Worm (Caenorhabditis elegans) whole organism, L2 larva: Measurements from ENCODE around the gene rsp-4.
A peak's percentile ranks its signal among the peaks of the same experiment; 100 is the strongest.

ENCODE experiments used
- C34F6.9 ChIP-seq: fragments of 150-350 bp; optimal IDR thresholded peaks from 2 replicates; lab custom pipeline; 2014; ENCODE audit warnings: missing biosample characterization, missing genetic modification characterization
- F13H6.1 ChIP-seq: sonication (generic microtip); optimal IDR thresholded peaks from 2 replicates; lab custom pipeline; 2016; ENCODE audit warnings: missing genetic modification characterization, missing compliant biosample characterization
- R02D3.7 ChIP-seq: fragments of 150-350 bp; optimal IDR thresholded peaks from 2 replicates; lab custom pipeline; 2014; ENCODE audit warnings: missing biosample characterization, missing genetic modification characterization
- Y55F3AM.14 ChIP-seq: fragments of 200-800 bp; sonication (Bioruptor generic); optimal IDR thresholded peaks from 2 replicates; lab custom pipeline; 2018; ENCODE audit warnings: mild to moderate bottlenecking, missing genetic modification characterization, missing compliant biosample characterization
- ZK546.5 ChIP-seq: sonication (generic microtip); optimal IDR thresholded peaks from 2 replicates; lab custom pipeline; 2017; ENCODE audit warnings: missing biosample characterization, missing genetic modification characterization
- alr-1 ChIP-seq: fragments of 150-350 bp; optimal IDR thresholded peaks from 2 replicates; lab custom pipeline; 2014; ENCODE audit warnings: missing biosample characterization, missing genetic modification characterization
- aly-2 ChIP-seq: fragments of 150-350 bp; optimal IDR thresholded peaks from 2 replicates; lab custom pipeline; 2014; ENCODE audit warnings: missing biosample characterization, missing genetic modification characterization
- ama-1 ChIP-seq: fragments of 150-350 bp; optimal IDR thresholded peaks from 2 replicates; lab custom pipeline; 2018; ENCODE audit warnings: inconsistent platforms
- blmp-1 ChIP-seq: sonication (generic microtip); optimal IDR thresholded peaks from 2 replicates; lab custom pipeline; 2017; ENCODE audit warnings: missing genetic modification characterization, mild to moderate bottlenecking, missing compliant biosample characterization, antibody characterized with exemption, moderate library complexity; ENCODE audit not compliant: insufficient read depth
- ceh-16 ChIP-seq: fragments of 150-350 bp; optimal IDR thresholded peaks from 2 replicates; lab custom pipeline; 2014; ENCODE audit warnings: missing biosample characterization, missing genetic modification characterization
- ceh-82 ChIP-seq: fragments of 150-350 bp; optimal IDR thresholded peaks from 2 replicates; lab custom pipeline; 2014; ENCODE audit warnings: missing biosample characterization, missing genetic modification characterization
- crh-2 ChIP-seq: sonication (generic microtip); optimal IDR thresholded peaks from 2 replicates; lab custom pipeline; 2017; ENCODE audit warnings: missing biosample characterization, missing genetic modification characterization
- dmd-4 ChIP-seq: sonication (generic microtip); optimal IDR thresholded peaks from 2 replicates; lab custom pipeline; 2017; ENCODE audit warnings: missing biosample characterization, missing genetic modification characterization
- egl-27 ChIP-seq: sonication (generic microtip); optimal IDR thresholded peaks from 3 replicates; lab custom pipeline; 2017; ENCODE audit warnings: missing biosample characterization, missing genetic modification reagents, missing genetic modification characterization
- elt-1 ChIP-seq: fragments of 150-350 bp; optimal IDR thresholded peaks from 2 replicates; lab custom pipeline; 2014; ENCODE audit warnings: missing biosample characterization, missing genetic modification characterization
- elt-3 ChIP-seq: sonication (generic microtip); optimal IDR thresholded peaks from 2 replicates; lab custom pipeline; 2017; ENCODE audit warnings: missing biosample characterization, missing genetic modification characterization
- fos-1 ChIP-seq: fragments of 150-350 bp; optimal IDR thresholded peaks from 2 replicates; lab custom pipeline; 2014; ENCODE audit warnings: missing biosample characterization, missing genetic modification characterization
- gmeb-1 ChIP-seq: fragments of 150-350 bp; optimal IDR thresholded peaks from 2 replicates; lab custom pipeline; 2014; ENCODE audit warnings: missing biosample characterization, missing genetic modification characterization
- lin-11 ChIP-seq: fragments of 150-350 bp; sonication (generic microtip); optimal IDR thresholded peaks from 2 replicates; lab custom pipeline; 2014; ENCODE audit warnings: missing biosample characterization, missing genetic modification characterization, inconsistent platforms, mixed read lengths
- lin-13 ChIP-seq: fragments of 150-350 bp; optimal IDR thresholded peaks from 2 replicates; lab custom pipeline; 2014; ENCODE audit warnings: missing biosample characterization, missing genetic modification reagents, missing genetic modification characterization
- lsy-2 ChIP-seq, 2 experiments: fragments of 150-350 bp in 1 of 2; sonication (generic microtip) in 1 of 2; optimal IDR thresholded peaks; 2 replicates each; lab custom pipeline; 2014 to 2017; ENCODE audit warnings: missing biosample characterization in 2 of 2, missing genetic modification characterization in 2 of 2
- mab-5 ChIP-seq: fragments of 150-350 bp; optimal IDR thresholded peaks from 2 replicates; lab custom pipeline; 2014; ENCODE audit warnings: missing biosample characterization, missing genetic modification characterization
- mbf-1 ChIP-seq: sonication (generic microtip); optimal IDR thresholded peaks from 2 replicates; lab custom pipeline; 2017; ENCODE audit warnings: missing biosample characterization, missing genetic modification characterization
- mdl-1 ChIP-seq, 2 experiments: fragments of 150-350 bp in 1 of 2; sonication (generic microtip) in 1 of 2; optimal IDR thresholded peaks; 2 replicates each; lab custom pipeline; 2017; ENCODE audit warnings: missing biosample characterization in 2 of 2, missing genetic modification characterization in 2 of 2
- nhr-10 ChIP-seq: sonication (generic microtip); optimal IDR thresholded peaks from 2 replicates; lab custom pipeline; 2017; ENCODE audit warnings: missing biosample characterization, missing genetic modification characterization
- nhr-11 ChIP-seq: fragments of 150-350 bp; optimal IDR thresholded peaks from 2 replicates; lab custom pipeline; 2014; ENCODE audit warnings: missing biosample characterization, missing genetic modification characterization
- nhr-12 ChIP-seq: fragments of 150-350 bp; optimal IDR thresholded peaks from 2 replicates; lab custom pipeline; 2014; ENCODE audit warnings: missing biosample characterization, missing genetic modification characterization
- nhr-129 ChIP-seq: fragments of 150-350 bp; optimal IDR thresholded peaks from 2 replicates; lab custom pipeline; 2014; ENCODE audit warnings: missing biosample characterization, missing genetic modification characterization
- nhr-21 ChIP-seq: fragments of 150-350 bp; optimal IDR thresholded peaks from 2 replicates; lab custom pipeline; 2014; ENCODE audit warnings: missing biosample characterization, missing genetic modification characterization
- nhr-23 ChIP-seq: fragments of 150-350 bp; optimal IDR thresholded peaks from 2 replicates; lab custom pipeline; 2014; ENCODE audit warnings: missing biosample characterization, missing genetic modification reagents, missing genetic modification characterization
- nhr-237 ChIP-seq: fragments of 150-350 bp; optimal IDR thresholded peaks from 2 replicates; lab custom pipeline; 2014; ENCODE audit warnings: missing biosample characterization, missing genetic modification characterization
- nhr-25 ChIP-seq: fragments of 150-350 bp; sonication (generic microtip); optimal IDR thresholded peaks from 3 replicates; lab custom pipeline; 2014; ENCODE audit warnings: missing biosample characterization, missing genetic modification characterization
- nhr-6 ChIP-seq: fragments of 150-350 bp; optimal IDR thresholded peaks from 2 replicates; lab custom pipeline; 2014; ENCODE audit warnings: missing biosample characterization, missing genetic modification characterization
- nhr-77 ChIP-seq: fragments of 150-350 bp; optimal IDR thresholded peaks from 2 replicates; lab custom pipeline; 2014; ENCODE audit warnings: missing biosample characterization, missing genetic modification characterization
- sem-4 ChIP-seq: fragments of 150-350 bp; optimal IDR thresholded peaks from 2 replicates; lab custom pipeline; 2014; ENCODE audit warnings: missing biosample characterization, missing genetic modification reagents, missing genetic modification characterization
- skn-1 ChIP-seq: sonication (generic microtip); optimal IDR thresholded peaks from 2 replicates; lab custom pipeline; 2017; ENCODE audit warnings: missing biosample characterization, missing genetic modification characterization
- sma-3 ChIP-seq: sonication (generic microtip); optimal IDR thresholded peaks from 2 replicates; lab custom pipeline; 2016; ENCODE audit warnings: missing genetic modification reagents, missing genetic modification characterization, missing compliant biosample characterization
- sma-9 ChIP-seq, 2 experiments: fragments of 150-350 bp in 1 of 2; sonication (generic microtip) in 1 of 2; optimal IDR thresholded peaks; 2 replicates each; lab custom pipeline; 2014 to 2016; ENCODE audit warnings: missing genetic modification characterization in 2 of 2, mild to moderate bottlenecking in 1 of 2, missing biosample characterization in 1 of 2, missing compliant biosample characterization in 1 of 2, missing genetic modification reagents in 1 of 2, moderate library complexity in 1 of 2
- snpc-4 ChIP-seq: fragments of 150-350 bp; optimal IDR thresholded peaks from 2 replicates; lab custom pipeline; 2014; ENCODE audit warnings: missing biosample characterization, missing genetic modification characterization
- unc-39 ChIP-seq: fragments of 150-350 bp; optimal IDR thresholded peaks from 2 replicates; lab custom pipeline; 2014; ENCODE audit warnings: missing biosample characterization, missing genetic modification characterization
- unc-55 ChIP-seq: fragments of 150-350 bp; sonication (generic microtip); optimal IDR thresholded peaks from 3 replicates; lab custom pipeline; 2014; ENCODE audit warnings: missing biosample characterization, missing genetic modification reagents, missing genetic modification characterization
- unc-62 ChIP-seq: fragments of 150-350 bp; optimal IDR thresholded peaks from 2 replicates; lab custom pipeline; 2014; ENCODE audit warnings: missing biosample characterization, missing genetic modification reagents, missing genetic modification characterization
- zag-1 ChIP-seq: fragments of 150-350 bp; optimal IDR thresholded peaks from 2 replicates; lab custom pipeline; 2014; ENCODE audit warnings: missing biosample characterization, missing genetic modification characterization
- ztf-1 ChIP-seq: fragments of 200-800 bp; sonication (Bioruptor generic); conservative IDR thresholded peaks from 2 replicates; pipeline ENCODE4 v1.3.6; 2022; ENCODE audit warnings: missing genetic modification characterization, missing compliant biosample characterization
- ztf-11 ChIP-seq: sonication (generic microtip); optimal IDR thresholded peaks from 2 replicates; lab custom pipeline; 2017; ENCODE audit warnings: missing biosample characterization, missing genetic modification characterization
- ztf-4 ChIP-seq: fragments of 150-350 bp; optimal IDR thresholded peaks from 2 replicates; lab custom pipeline; 2014; ENCODE audit warnings: missing biosample characterization, missing genetic modification characterization

Gene rsp-4

ce11 chrII:5364516-5364915 is 24.1 kb downstream of the rsp-4 start:
- no peak for TF ChIP-seq ceh-16
- no peak for TF ChIP-seq mbf-1
- no peak for TF ChIP-seq sma-3
- no peak for TF ChIP-seq ztf-4 (tag; lab: Kevin White, UChicago)

- no peak for TF ChIP-seq sem-4
- no peak for TF ChIP-seq ztf-11 (tag; lab: Kevin White, UChicago)
- no peak for TF ChIP-seq nhr-10
- TF ChIP-seq nhr-11 (tag; lab: Kevin White, UChicago): no peak
- no peak for TF ChIP-seq R02D3.7 (tag; lab: Kevin White, UChicago)
- no peak for TF ChIP-seq nhr-129 (tag; lab: Kevin White, UChicago)
- TF ChIP-seq zag-1: no peak
- no peak for TF ChIP-seq gmeb-1
- no peak for TF ChIP-seq nhr-25 (tag; lab: Kevin White, UChicago)
- no peak for TF ChIP-seq nhr-237 (tag; lab: Kevin White, UChicago)
- no peak for TF ChIP-seq nhr-12 (tag; lab: Kevin White, UChicago)
- TF ChIP-seq F13H6.1: no peak
- TF ChIP-seq fos-1: no peak
- no peak for TF ChIP-seq nhr-6 (tag; lab: Kevin White, UChicago)
- no peak for TF ChIP-seq snpc-4 (tag; lab: Kevin White, UChicago)
- TF ChIP-seq unc-39 (tag; lab: Kevin White, UChicago): no peak
- TF ChIP-seq sma-9 (GFP tag; optimal IDR thresholded peaks at IDR 0.05; lab: Kevin White, UChicago): no peak
- TF ChIP-seq sma-9 (tag; optimal IDR thresholded peaks at IDR 0.05; lab: Kevin White, UChicago): no peak
- TF ChIP-seq elt-3: no peak
Observed at ce11 chrII:5359252-5359651, 29.4 kb downstream of the rsp-4 start, which contains the start of gene sec-6. TSS of gene sec-6 (plus strand) at chrII:5359552.

DNA sequence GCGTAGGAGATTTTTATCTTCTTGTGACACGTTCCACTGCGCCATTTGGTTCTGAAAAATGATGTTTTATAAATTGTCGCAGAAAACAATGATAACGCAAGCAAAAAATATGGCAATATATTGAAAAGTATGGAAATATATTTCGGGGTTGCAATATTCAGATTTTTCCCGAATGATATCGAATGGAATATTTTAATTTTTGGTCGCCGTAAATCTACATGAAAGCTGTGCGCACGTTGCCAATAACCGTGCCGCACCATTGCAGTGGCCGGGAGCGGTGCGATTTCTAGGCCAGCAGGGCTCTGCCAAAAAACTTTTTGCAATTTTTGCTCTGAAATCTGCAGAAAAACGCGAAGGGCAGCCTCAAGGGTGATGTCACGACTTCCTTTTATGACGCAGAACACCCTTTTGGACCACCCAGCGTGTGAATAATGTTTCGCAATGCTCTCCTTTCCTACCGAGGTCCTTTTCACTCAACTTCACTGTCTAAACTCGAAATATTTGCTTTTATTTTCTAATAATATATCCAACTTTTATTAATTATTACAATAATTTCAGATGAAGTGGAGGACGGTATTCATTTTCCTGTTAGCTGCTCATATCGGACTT is 30.4 kb downstream of the rsp-4 start, which contains the start of the genes F09E5.11 and bmy-1:
Gene F09E5.11 (minus strand): TSS at position 51 of the 609 bp plus-strand sequence.
Gene bmy-1 (plus strand): TSS at position 559 of the 609 bp plus-strand sequence.
- no peak for TF ChIP-seq alr-1
- peak; percentile 87 for TF ChIP-seq R02D3.7 (tag; lab: Kevin White, UChicago)
- TF ChIP-seq aly-2 (tag; lab: Kevin White, UChicago): no peak
- TF ChIP-seq ztf-4 (tag; lab: Kevin White, UChicago): peak; percentile 63
- TF ChIP-seq C34F6.9: peak; percentile 84
- TF ChIP-seq zag-1: peak; percentile 72
- peak; percentile 52 for TF ChIP-seq nhr-237 (tag; lab: Kevin White, UChicago)
- TF ChIP-seq sem-4: peak; percentile 76
- TF ChIP-seq ama-1 (lab: Kevin White, UChicago): no peak
- peak; percentile 80 for TF ChIP-seq nhr-129 (tag; lab: Kevin White, UChicago)
- TF ChIP-seq elt-3: no peak
- peak; percentile 54 for TF ChIP-seq snpc-4 (tag; lab: Kevin White, UChicago)
- peak; percentile 86 for TF ChIP-seq lin-13 (GFP tag; lab: Kevin White, UChicago)
- peak; percentile 43 for TF ChIP-seq ceh-82 (tag; lab: Kevin White, UChicago)
- peak; percentile 89 for TF ChIP-seq lin-11 (tag; lab: Kevin White, UChicago)
- no peak for TF ChIP-seq nhr-23 (tag; lab: Kevin White, UChicago)
- peak; percentile 83 for TF ChIP-seq sma-3
- no peak for TF ChIP-seq nhr-10
- TF ChIP-seq unc-39 (tag; lab: Kevin White, UChicago): no peak
- TF ChIP-seq ztf-1 (GFP tag; lab: Robert Waterston, UW): no peak
- TF ChIP-seq nhr-11 (tag; lab: Kevin White, UChicago): no peak
- TF ChIP-seq ZK546.5 (tag; lab: Kevin White, UChicago): peak; percentile 29
- peak; percentile 83 for TF ChIP-seq F13H6.1
- TF ChIP-seq nhr-6 (tag; lab: Kevin White, UChicago): no peak
- TF ChIP-seq unc-62 (GFP tag; lab: Kevin White, UChicago): no peak
- TF ChIP-seq sma-9 (GFP tag; optimal IDR thresholded peaks at IDR 0.05; lab: Kevin White, UChicago): peak; percentile 79
- no peak for TF ChIP-seq sma-9 (tag; optimal IDR thresholded peaks at IDR 0.05; lab: Kevin White, UChicago)
- TF ChIP-seq nhr-21 (tag; lab: Kevin White, UChicago): peak; percentile 64
- TF ChIP-seq ceh-16: peak; percentile 19
- TF ChIP-seq gmeb-1: peak; percentile 83
- TF ChIP-seq crh-2 (tag; lab: Kevin White, UChicago): peak; percentile 81
- no peak for TF ChIP-seq mbf-1
- peak in 1 of 2 experiments; percentile 51 for TF ChIP-seq mdl-1 (tag; optimal IDR thresholded peaks at IDR 0.05; lab: Kevin White, UChicago)
- TF ChIP-seq blmp-1 (tag; lab: Kevin White, UChicago): peak; percentile 10
- TF ChIP-seq fos-1: peak; percentile 56
- no peak for TF ChIP-seq nhr-12 (tag; lab: Kevin White, UChicago)
- peak; percentile 61 for TF ChIP-seq Y55F3AM.14 (GFP tag; lab: Kevin White, UChicago)
- TF ChIP-seq mab-5: peak; percentile 56
- TF ChIP-seq nhr-77 (tag; lab: Kevin White, UChicago): no peak
- TF ChIP-seq dmd-4 (tag; lab: Kevin White, UChicago): no peak
- peak; percentile 59 to 85 for TF ChIP-seq lsy-2 (tag; optimal IDR thresholded peaks at IDR 0.05; lab: Kevin White, UChicago)
- TF ChIP-seq skn-1 (tag; lab: Kevin White, UChicago): peak; percentile 41
- TF ChIP-seq unc-55 (GFP tag; lab: Kevin White, UChicago): peak; percentile 94
- no peak for TF ChIP-seq ztf-11 (tag; lab: Kevin White, UChicago)
- no peak for TF ChIP-seq elt-1 (tag; lab: Kevin White, UChicago)
- TF ChIP-seq nhr-25 (tag; lab: Kevin White, UChicago): peak; percentile 53
- no peak for TF ChIP-seq egl-27 (tag; lab: Kevin White, UChicago)
